Fruit fly (Drosophila melanogaster): ENCODE measurements around the gene KrT95D.

The KrT95D gene

dm6 chr3R:24068830-24069229 is 37.2 kb upstream of the KrT95D start (continued):
- TF ChIP-seq her (GFP tag; optimal IDR thresholded peaks at IDR 0.05) (no peak), CG16813 (GFP tag; IDR thresholded peaks at IDR 0.05; ENCODE audit: partially characterized antibody) (no peak), CG15011 (GFP tag; optimal IDR thresholded peaks at IDR 0.05) (no peak), CG13624 (GFP tag; optimal IDR thresholded peaks at IDR 0.05) (peak; percentile 24), CG2116 (GFP tag; optimal IDR thresholded peaks at IDR 0.05) (no peak), CG18011 (GFP tag; optimal IDR thresholded peaks at IDR 0.05) (no peak), Lpt (GFP tag; optimal IDR thresholded peaks at IDR 0.05) (no peak), aop (GFP tag; IDR thresholded peaks at IDR 0.05) (no peak), CG8388 (GFP tag; optimal IDR thresholded peaks at IDR 0.05) (no peak), en (GFP tag; optimal IDR thresholded peaks at IDR 0.05) (no peak), CG10959 (GFP tag; IDR thresholded peaks at IDR 0.05) (no peak), wdn (GFP tag; IDR thresholded peaks at IDR 0.05) (0 out of 2 replicates have a peak, but pooled peaks have one; percentile 23), crc (GFP tag; optimal IDR thresholded peaks at IDR 0.05) (no peak), CG10979 (tag; optimal IDR thresholded peaks at IDR 0.05) (no peak), az2 (GFP tag; optimal IDR thresholded peaks at IDR 0.05) (no peak), sna (GFP tag; IDR thresholded peaks at IDR 0.05; ENCODE audit: partially characterized antibody) (no peak), CG12071 (GFP tag; optimal IDR thresholded peaks at IDR 0.05) (no peak), pho (GFP tag; optimal IDR thresholded peaks at IDR 0.05) (peak; percentile 6), zfh1 (GFP tag; IDR thresholded peaks at IDR 0.05) (no peak), Antp (GFP tag; optimal IDR thresholded peaks at IDR 0.05) (no peak), CG3407 (GFP tag; optimal IDR thresholded peaks at IDR 0.05) (no peak), cas (GFP tag; IDR thresholded peaks at IDR 0.05) (no peak), Hmr (GFP tag; optimal IDR thresholded peaks at IDR 0.05) (peak; percentile 30), gcm (GFP tag; optimal IDR thresholded peaks at IDR 0.05) (no peak), psq (GFP tag; optimal IDR thresholded peaks at IDR 0.05) (no peak), Taf1 (GFP tag; IDR thresholded peaks at IDR 0.05) (no peak), CG7271 (tag; optimal IDR thresholded peaks at IDR 0.05) (no peak), klu (GFP tag; IDR thresholded peaks at IDR 0.05) (no peak), Meics (GFP tag; optimal IDR thresholded peaks at IDR 0.05) (no peak), Med (GFP tag) (peak; percentile 64), Xrp1 (GFP tag; IDR thresholded peaks at IDR 0.05) (peak; percentile 31; the same call in 1 of the 2 replicates), peb (GFP tag; IDR thresholded peaks at IDR 0.05) (no peak), CG18764 (GFP tag; optimal IDR thresholded peaks at IDR 0.05) (no peak), Sry-β (GFP tag; optimal IDR thresholded peaks at IDR 0.05) (no peak), grau (tag; optimal IDR thresholded peaks at IDR 0.05) (peak; percentile 49), pan (optimal IDR thresholded peaks at IDR 0.05) (no peak), pan (GFP tag; optimal IDR thresholded peaks at IDR 0.05 in 1 of 2, IDR thresholded peaks at IDR 0.05 in 1 of 2) (no peak), CG6689 (GFP tag; IDR thresholded peaks at IDR 0.05) (no peak), CG4404 (GFP tag; IDR thresholded peaks at IDR 0.05) (no peak), CG1647 (GFP tag; optimal IDR thresholded peaks at IDR 0.05) (no peak), CG30431 (GFP tag; optimal IDR thresholded peaks at IDR 0.05) (no peak), CG12942 (GFP tag; optimal IDR thresholded peaks at IDR 0.05) (no peak), Myb (GFP tag; optimal IDR thresholded peaks at IDR 0.05) (no peak), CG2129 (GFP tag; IDR thresholded peaks at IDR 0.05; ENCODE audit: partially characterized antibody) (no peak), repo (GFP tag; optimal IDR thresholded peaks at IDR 0.05) (no peak), CG30020 (tag; optimal IDR thresholded peaks at IDR 0.05) (no peak), pum (GFP tag; optimal IDR thresholded peaks at IDR 0.05) (no peak), CG13424 (tag; optimal IDR thresholded peaks at IDR 0.05) (peak; percentile 44), CG18262 (tag; optimal IDR thresholded peaks at IDR 0.05) (no peak), bowl (GFP tag; IDR thresholded peaks at IDR 0.05) (no peak), CG10565 (GFP tag; optimal IDR thresholded peaks at IDR 0.05) (no peak), Asciz (GFP tag; optimal IDR thresholded peaks at IDR 0.05) (no peak), eve (GFP tag; optimal IDR thresholded peaks at IDR 0.05) (peak in 1 of 2 experiments; percentile 26)

Measured in whole organism, embryonic.